Fruit fly (Drosophila melanogaster) whole organism, embryonic: Measurements from ENCODE around the gene f-cup.

Experiments used
- Antp ChIP-seq: fragments of 200-800 bp; sonication (Bioruptor generic); optimal IDR thresholded peaks from 3 replicates; lab custom pipeline; 2016; ENCODE audit warnings: missing biosample characterization, missing genetic modification characterization
- Atf3 ChIP-seq: fragments of 200-800 bp; sonication (Bioruptor generic); optimal IDR thresholded peaks from 3 replicates; lab custom pipeline; 2016; ENCODE audit warnings: missing biosample characterization, missing genetic modification characterization
- CG10147 ChIP-seq: fragments of 200-800 bp; sonication (Bioruptor generic); optimal IDR thresholded peaks from 2 replicates; lab custom pipeline; 2019; ENCODE audit warnings: missing biosample characterization, mild to moderate bottlenecking, missing genetic modification characterization, moderate library complexity
- CG10959 ChIP-seq: fragments of 200-800 bp; sonication (Bioruptor generic); IDR thresholded peaks from 2 replicates; pipeline ENCODE4 v1.3.6; 2022; ENCODE audit warnings: missing biosample characterization, missing genetic modification characterization
- CG11456 ChIP-seq: fragments of 200-800 bp; sonication (Bioruptor generic); IDR thresholded peaks from 3 replicates; pipeline ENCODE4 v1.3.6; 2022; ENCODE audit warnings: missing biosample characterization, missing genetic modification characterization
- CG11504 ChIP-seq: fragments of 200-800 bp; sonication (Bioruptor generic); optimal IDR thresholded peaks from 3 replicates; lab custom pipeline; 2019; ENCODE audit warnings: missing biosample characterization, mild to moderate bottlenecking, missing genetic modification characterization, moderate library complexity
- CG12155 ChIP-seq: fragments of 200-800 bp; sonication (Bioruptor generic); optimal IDR thresholded peaks from 3 replicates; lab custom pipeline; 2016; ENCODE audit warnings: missing biosample characterization, missing genetic modification characterization
- CG12744 ChIP-seq: fragments of 200-800 bp; sonication (Bioruptor generic); optimal IDR thresholded peaks from 2 replicates; lab custom pipeline; 2016; ENCODE audit warnings: missing biosample characterization, missing genetic modification characterization
- CG13296 ChIP-seq: fragments of 200-800 bp; sonication (Bioruptor generic); optimal IDR thresholded peaks from 3 replicates; lab custom pipeline; 2018; ENCODE audit warnings: missing biosample characterization, mild to moderate bottlenecking, missing genetic modification characterization
- CG14441 ChIP-seq: fragments of 200-800 bp; sonication (Bioruptor generic); IDR thresholded peaks from 2 replicates; pipeline ENCODE4 v1.3.6; 2022; ENCODE audit warnings: missing biosample characterization, missing genetic modification characterization
- CG15269 ChIP-seq: fragments of 200-800 bp; sonication (Bioruptor generic); optimal IDR thresholded peaks from 2 replicates; lab custom pipeline; 2018; ENCODE audit warnings: missing biosample characterization, mild to moderate bottlenecking, missing genetic modification characterization, moderate library complexity
- CG16863 ChIP-seq: fragments of 200-800 bp; sonication (Bioruptor generic); optimal IDR thresholded peaks from 3 replicates; lab custom pipeline; 2016; ENCODE audit warnings: missing biosample characterization, missing genetic modification characterization
- CG17328 ChIP-seq: fragments of 200-800 bp; sonication (Bioruptor generic); IDR thresholded peaks from 2 replicates; pipeline ENCODE4 v1.3.6; 2022; ENCODE audit warnings: missing biosample characterization, missing genetic modification characterization
- CG32767 ChIP-seq: fragments of 200-800 bp; sonication (Bioruptor generic); IDR thresholded peaks from 2 replicates; pipeline ENCODE4 v1.3.6; 2022; ENCODE audit warnings: missing biosample characterization, missing genetic modification characterization
- CG33213 ChIP-seq: fragments of 200-800 bp; sonication (Bioruptor generic); optimal IDR thresholded peaks from 3 replicates; lab custom pipeline; 2016; ENCODE audit warnings: missing biosample characterization, missing genetic modification characterization
- CG6175 ChIP-seq: fragments of 200-800 bp; sonication (Bioruptor generic); IDR thresholded peaks from 3 replicates; pipeline ENCODE4 v1.3.6; 2022; ENCODE audit warnings: missing biosample characterization, missing genetic modification characterization
- CG7556 ChIP-seq: fragments of 200-800 bp; sonication (Bioruptor generic); optimal IDR thresholded peaks from 2 replicates; lab custom pipeline; 2017; ENCODE audit warnings: missing biosample characterization, mild to moderate bottlenecking, missing genetic modification characterization
- CG8290 ChIP-seq, 3 experiments: fragments of 200-800 bp; sonication (Bioruptor generic); optimal IDR thresholded peaks; 2 replicates each; lab custom pipeline; 2016 to 2019; ENCODE audit warnings: missing biosample characterization in 3 of 3, missing genetic modification characterization in 3 of 3, mild to moderate bottlenecking in 2 of 3, moderate library complexity in 1 of 3
- CG8388 ChIP-seq: fragments of 200-800 bp; sonication (Bioruptor generic); optimal IDR thresholded peaks from 2 replicates; lab custom pipeline; 2019; ENCODE audit warnings: missing biosample characterization, mild to moderate bottlenecking, missing genetic modification characterization, moderate library complexity
- CG8924 ChIP-seq: fragments of 200-800 bp; optimal IDR thresholded peaks from 3 replicates; lab custom pipeline; 2019; ENCODE audit warnings: missing biosample characterization, mild to moderate bottlenecking, missing genetic modification characterization, moderate library complexity
- CkIIα-i1 ChIP-seq: fragments of 200-800 bp; sonication (Bioruptor generic); IDR thresholded peaks from 2 replicates; pipeline ENCODE4 v1.3.6; 2022; ENCODE audit warnings: missing biosample characterization, missing genetic modification characterization
- Dbx ChIP-seq: fragments of 200-800 bp; sonication (Bioruptor generic); IDR thresholded peaks from 3 replicates; pipeline ENCODE4 v1.3.6; 2022; ENCODE audit warnings: missing biosample characterization, missing genetic modification characterization
- Eip74EF ChIP-seq, 2 experiments: fragments of 200-800 bp in 1 of 2; fragments of >200 bp in 1 of 2; sonication (Bioruptor generic) in 1 of 2; optimal IDR thresholded peaks; 2 replicates each; lab custom pipeline; 2017 to 2019; ENCODE audit warnings: missing biosample characterization in 2 of 2, missing genetic modification characterization in 2 of 2, mild to moderate bottlenecking in 1 of 2, moderate library complexity in 1 of 2
- Elba2 ChIP-seq: fragments of 200-800 bp; sonication (Bioruptor generic); optimal IDR thresholded peaks from 3 replicates; lab custom pipeline; 2016; ENCODE audit warnings: missing biosample characterization, missing genetic modification characterization
- HmgD ChIP-seq: fragments of 200-800 bp; sonication (Bioruptor generic); optimal IDR thresholded peaks from 3 replicates; lab custom pipeline; 2016; ENCODE audit warnings: missing biosample characterization, missing genetic modification characterization
- Jarid2 ChIP-seq: fragments of 200-800 bp; sonication (Bioruptor generic); optimal IDR thresholded peaks from 3 replicates; lab custom pipeline; 2017; ENCODE audit warnings: mild to moderate bottlenecking, missing biosample characterization, missing genetic modification reagents, missing genetic modification characterization
- Lim3 ChIP-seq: fragments of 200-800 bp; sonication (Bioruptor generic); IDR thresholded peaks from 2 replicates; pipeline ENCODE4 v1.3.6; 2022; ENCODE audit warnings: missing biosample characterization, missing genetic modification characterization
- MESR4 ChIP-seq: fragments of 200-800 bp; sonication (Bioruptor generic); optimal IDR thresholded peaks from 2 replicates; lab custom pipeline; 2018; ENCODE audit warnings: missing biosample characterization, mild to moderate bottlenecking, missing genetic modification characterization, moderate library complexity
- Mad ChIP-seq: fragments of 200-800 bp; sonication (Bioruptor generic); optimal IDR thresholded peaks from 2 replicates; lab custom pipeline; 2016; ENCODE audit warnings: missing biosample characterization, missing genetic modification characterization
- Max ChIP-seq: fragments of 200-800 bp; sonication (Bioruptor generic); optimal IDR thresholded peaks from 2 replicates; lab custom pipeline; 2016; ENCODE audit warnings: missing biosample characterization, mild to moderate bottlenecking, missing genetic modification characterization
- Optix ChIP-seq: fragments of 200-800 bp; sonication (Bioruptor generic); IDR thresholded peaks from 3 replicates; pipeline ENCODE4 v1.3.6; 2022; ENCODE audit warnings: missing biosample characterization, missing genetic modification characterization
- Rx ChIP-seq: fragments of 200-800 bp; sonication (Bioruptor generic); IDR thresholded peaks from 2 replicates; pipeline ENCODE4 v1.3.6; 2022; ENCODE audit warnings: missing biosample characterization, missing genetic modification characterization
- ato ChIP-seq: fragments of 200-800 bp; sonication (Bioruptor generic); IDR thresholded peaks from 2 replicates; pipeline ENCODE4 v1.3.6; 2022; ENCODE audit warnings: missing biosample characterization, missing genetic modification characterization; ENCODE audit not compliant: partially characterized antibody
- en ChIP-seq: fragments of 200-800 bp; sonication (Bioruptor generic); optimal IDR thresholded peaks from 2 replicates; lab custom pipeline; 2016; ENCODE audit warnings: missing biosample characterization, missing genetic modification characterization
- ewg ChIP-seq: fragments of 200-800 bp; sonication (Bioruptor generic); optimal IDR thresholded peaks from 3 replicates; lab custom pipeline; 2017; ENCODE audit warnings: mild to moderate bottlenecking, missing biosample characterization, missing genetic modification reagents, missing genetic modification characterization
- ftz-f1 ChIP-seq: fragments of 200-800 bp; sonication (Bioruptor generic); optimal IDR thresholded peaks from 2 replicates; lab custom pipeline; 2016; ENCODE audit warnings: missing biosample characterization, missing genetic modification characterization
- ken ChIP-seq: fragments of 200-800 bp; sonication (Bioruptor generic); IDR thresholded peaks from 3 replicates; pipeline ENCODE4 v1.3.6; 2022; ENCODE audit warnings: missing biosample characterization, missing genetic modification characterization
- klu ChIP-seq: fragments of 200-800 bp; sonication (Bioruptor generic); IDR thresholded peaks from 2 replicates; pipeline ENCODE4 v1.3.6; 2022; ENCODE audit warnings: missing biosample characterization, missing genetic modification characterization
- lab ChIP-seq: fragments of 200-800 bp; sonication (Bioruptor generic); optimal IDR thresholded peaks from 3 replicates; lab custom pipeline; 2017; ENCODE audit warnings: missing biosample characterization, missing genetic modification characterization, mild to moderate bottlenecking, moderate library complexity, missing genetic modification reagents
- pb ChIP-seq: fragments of 200-800 bp; sonication (Bioruptor generic); optimal IDR thresholded peaks from 3 replicates; lab custom pipeline; 2016; ENCODE audit warnings: missing biosample characterization, missing genetic modification characterization
- psq ChIP-seq: fragments of 200-800 bp; sonication (Bioruptor generic); optimal IDR thresholded peaks from 2 replicates; lab custom pipeline; 2017; ENCODE audit warnings: missing biosample characterization, missing genetic modification characterization
- run ChIP-seq: fragments of 200-800 bp; sonication (Bioruptor generic); optimal IDR thresholded peaks from 3 replicates; lab custom pipeline; 2018; ENCODE audit warnings: missing biosample characterization, mild to moderate bottlenecking, missing genetic modification characterization
- salm ChIP-seq: fragments of 200-800 bp; sonication (Bioruptor generic); optimal IDR thresholded peaks from 2 replicates; lab custom pipeline; 2018; ENCODE audit warnings: missing biosample characterization, mild to moderate bottlenecking, missing genetic modification characterization
- schlank ChIP-seq: fragments of 200-800 bp; sonication (Bioruptor generic); optimal IDR thresholded peaks from 2 replicates; lab custom pipeline; 2018; ENCODE audit warnings: missing biosample characterization, mild to moderate bottlenecking, missing genetic modification characterization
- so ChIP-seq: fragments of 200-800 bp; sonication (Bioruptor generic); IDR thresholded peaks from 3 replicates; pipeline ENCODE4 v1.3.6; 2022; ENCODE audit warnings: missing biosample characterization, missing genetic modification characterization
- sr ChIP-seq: fragments of 200-800 bp; sonication (Bioruptor generic); IDR thresholded peaks from 3 replicates; pipeline ENCODE4 v1.3.6; 2022; ENCODE audit warnings: missing biosample characterization, missing genetic modification characterization
- trem ChIP-seq: fragments of 200-800 bp; optimal IDR thresholded peaks from 3 replicates; lab custom pipeline; 2019; ENCODE audit warnings: missing biosample characterization, mild to moderate bottlenecking, missing genetic modification characterization, moderate library complexity
- vfl ChIP-seq: fragments of 200-800 bp; sonication (Bioruptor generic); optimal IDR thresholded peaks from 2 replicates; lab custom pipeline; 2016; ENCODE audit warnings: missing biosample characterization, missing genetic modification characterization
- wdn ChIP-seq: fragments of 200-800 bp; sonication (Bioruptor generic); IDR thresholded peaks from 2 replicates; pipeline ENCODE4 v1.3.6; 2022; ENCODE audit warnings: missing biosample characterization, missing genetic modification characterization
- wor ChIP-seq: fragments of 200-800 bp; sonication (Bioruptor generic); IDR thresholded peaks from 2 replicates; pipeline ENCODE4 v1.3.6; 2022; ENCODE audit warnings: missing biosample characterization, missing genetic modification characterization

f-cup gene

DNA sequence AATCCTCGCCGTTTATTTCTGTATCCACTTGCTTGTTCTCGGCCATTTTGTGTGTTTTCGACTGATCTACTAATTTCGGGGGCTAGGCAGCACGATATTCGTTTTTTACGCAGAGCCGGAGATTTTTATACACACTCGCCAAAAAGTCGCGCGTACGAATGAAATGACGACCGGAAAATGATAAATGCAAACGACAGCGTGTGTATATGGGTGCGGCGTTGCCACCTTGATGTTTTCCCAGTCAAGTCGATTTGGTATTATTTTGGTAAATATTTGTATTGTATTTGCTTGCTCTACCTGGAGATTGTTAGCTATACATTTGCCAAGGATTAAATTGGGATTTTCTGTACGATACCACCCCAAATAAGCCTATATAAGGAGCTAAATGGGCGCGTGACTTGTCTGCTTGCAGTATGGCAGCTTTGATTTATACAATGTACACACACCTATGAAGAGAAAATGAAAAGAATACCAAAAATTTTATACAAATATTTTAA is 54.7 kb downstream of the f-cup start, which contains the start of gene sqd (continued):
- no peak for TF ChIP-seq sr (GFP tag; lab: Robert Waterston, UW)
- TF ChIP-seq lab (GFP tag; lab: Kevin White, UChicago) = peak; percentile 73
- no peak for TF ChIP-seq CG12744 (GFP tag; lab: Kevin White, UChicago)
- TF ChIP-seq CG11504 (tag; lab: Kevin White, UChicago) = peak; percentile 41
- no peak for TF ChIP-seq CG10959
- TF ChIP-seq wdn (GFP tag; lab: Robert Waterston, UW) = no peak
- no peak for TF ChIP-seq klu (GFP tag; lab: Robert Waterston, UW)
- TF ChIP-seq trem = peak; percentile 63
- TF ChIP-seq Eip74EF (GFP tag; optimal IDR thresholded peaks at IDR 0.05; lab: Kevin White, UChicago) = no peak
- no peak for TF ChIP-seq ken (GFP tag; lab: Robert Waterston, UW)
- no peak for TF ChIP-seq Optix (GFP tag; lab: Robert Waterston, UW)
- TF ChIP-seq CG6175 (GFP tag; lab: Robert Waterston, UW) = no peak
- no peak for TF ChIP-seq Elba2 (GFP tag; lab: Kevin White, UChicago)
- no peak for TF ChIP-seq Rx (GFP tag; lab: Robert Waterston, UW)
- peak; percentile 83 for TF ChIP-seq CG32767 (GFP tag; lab: Robert Waterston, UW)
- TF ChIP-seq run (tag; lab: Kevin White, UChicago) = no peak
- TF ChIP-seq CG8290 (GFP tag; optimal IDR thresholded peaks at IDR 0.05; lab: Kevin White, UChicago) = no peak
- TF ChIP-seq CG8290 (tag; optimal IDR thresholded peaks at IDR 0.05; lab: Kevin White, UChicago) = peak in 1 of 2 experiments; percentile 73
- TF ChIP-seq CG8388 (GFP tag; lab: Kevin White, UChicago) = peak; percentile 43
- TF ChIP-seq CG7556 (GFP tag; lab: Kevin White, UChicago) = no peak
- peak; percentile 1 for TF ChIP-seq Antp
- no peak for TF ChIP-seq ato (GFP tag; lab: Robert Waterston, UW)
- TF ChIP-seq HmgD = peak; percentile 2
- TF ChIP-seq CG17328 (GFP tag; lab: Robert Waterston, UW) = peak; percentile 40; the same call in 1 of the 2 replicates
- no peak for TF ChIP-seq CG10147 (GFP tag; lab: Kevin White, UChicago)
- no peak for TF ChIP-seq CG11456 (GFP tag; lab: Robert Waterston, UW)
- peak; percentile 25; the same call in 1 of the 3 replicates for TF ChIP-seq Dbx
- TF ChIP-seq so (GFP tag; lab: Robert Waterston, UW) = no peak
- peak; percentile 38 for TF ChIP-seq CG15269 (tag; lab: Kevin White, UChicago)
- no peak for TF ChIP-seq ftz-f1
- peak; percentile 60 for TF ChIP-seq CG33213 (GFP tag; lab: Kevin White, UChicago)
- TF ChIP-seq pb (GFP tag; lab: Kevin White, UChicago) = no peak
- peak; percentile 82 for TF ChIP-seq Max (GFP tag; lab: Kevin White, UChicago)
- TF ChIP-seq schlank (tag; lab: Kevin White, UChicago) = peak; percentile 50
- TF ChIP-seq psq = no peak
- TF ChIP-seq MESR4 = peak; percentile 89
- TF ChIP-seq ewg (GFP tag; lab: Kevin White, UChicago) = peak; percentile 10
- TF ChIP-seq CG14441 = peak; percentile 56; the same call in 1 of the 2 replicates
- no peak for TF ChIP-seq CG16863 (GFP tag; lab: Kevin White, UChicago)
- peak; percentile 47 for TF ChIP-seq CG13296 (GFP tag; lab: Kevin White, UChicago)
- no peak for TF ChIP-seq Lim3 (GFP tag; lab: Robert Waterston, UW)
- peak; percentile 36 for TF ChIP-seq CG8924 (tag; lab: Kevin White, UChicago)
- peak; percentile 12 for TF ChIP-seq salm (tag; lab: Kevin White, UChicago)
- TF ChIP-seq wor (GFP tag; lab: Robert Waterston, UW) = no peak
- TF ChIP-seq Jarid2 = no peak
- no peak for TF ChIP-seq CkIIα-i1 (GFP tag; lab: Robert Waterston, UW)
- no peak for TF ChIP-seq vfl (GFP tag; lab: Kevin White, UChicago)
- TF ChIP-seq Atf3 (GFP tag; lab: Kevin White, UChicago) = no peak
- TF ChIP-seq Mad = peak; percentile 25
- TF ChIP-seq en (GFP tag; lab: Kevin White, UChicago) = peak; percentile 12
- TF ChIP-seq CG12155 = peak; percentile 33
